ENCODE assay signal across 5 fruit fly cellular contexts in genomic region chrX:17107401-17107916, dm6.
TF ChIP-seq lines count a peak whose summit lies in the region.

CG5004 (plus strand) TSS chrX:17107582.

- no peak for TF ChIP-seq CTCF in whole organism, embryonic (GFP tag; optimal IDR thresholded peaks at IDR 0.05; lab: Kevin White, UChicago)

TF ChIP-seq in whole organism, adult, 20 proteins besides CTCF, POLR2A, EP300 and RAD21:
- TF ChIP-seq ovo (GFP tag; optimal IDR thresholded peaks at IDR 0.05; lab: Kevin White, UChicago), result no peak
- no peak for TF ChIP-seq cic (GFP tag; optimal IDR thresholded peaks at IDR 0.05; lab: Kevin White, UChicago)
- TF ChIP-seq CG33017 (tag; optimal IDR thresholded peaks at IDR 0.05; lab: Kevin White, UChicago), result no peak
- TF ChIP-seq Hr96 (GFP tag; optimal IDR thresholded peaks at IDR 0.05; lab: Kevin White, UChicago), result no peak
- no peak for TF ChIP-seq CG12768 (GFP tag; optimal IDR thresholded peaks at IDR 0.05; lab: Kevin White, UChicago)
- TF ChIP-seq CG7101 (tag; optimal IDR thresholded peaks at IDR 0.05; lab: Kevin White, UChicago), result peak; percentile 0
- no peak for TF ChIP-seq CG11617 (GFP tag; optimal IDR thresholded peaks at IDR 0.05; lab: Kevin White, UChicago)
- peak; percentile 48 for TF ChIP-seq Mnt (GFP tag; optimal IDR thresholded peaks at IDR 0.05; lab: Kevin White, UChicago)
- TF ChIP-seq bab1 (GFP tag; optimal IDR thresholded peaks at IDR 0.05; lab: Kevin White, UChicago), result peak; percentile 27
- no peak for TF ChIP-seq CG5204 (GFP tag; optimal IDR thresholded peaks at IDR 0.05; lab: Kevin White, UChicago)
- TF ChIP-seq cnc (optimal IDR thresholded peaks at IDR 0.05; lab: Kevin White, UChicago), result no peak
- no peak for TF ChIP-seq CG7045 (GFP tag; optimal IDR thresholded peaks at IDR 0.05; lab: Kevin White, UChicago)
- TF ChIP-seq Clk (GFP tag; optimal IDR thresholded peaks at IDR 0.05; lab: Kevin White, UChicago), result no peak
- TF ChIP-seq pad (GFP tag; optimal IDR thresholded peaks at IDR 0.05; lab: Kevin White, UChicago), result no peak
- TF ChIP-seq tj (GFP tag; optimal IDR thresholded peaks at IDR 0.05; lab: Kevin White, UChicago), result peak; percentile 45
- TF ChIP-seq CG1620 (GFP tag; optimal IDR thresholded peaks at IDR 0.05; lab: Kevin White, UChicago), result no peak
- no peak for TF ChIP-seq toe (GFP tag; optimal IDR thresholded peaks at IDR 0.05; lab: Kevin White, UChicago)
- TF ChIP-seq Crg-1 (GFP tag; optimal IDR thresholded peaks at IDR 0.05; lab: Kevin White, UChicago), result no peak
TF ChIP-seq in whole organism, adult: peak in this region for 4.

TF ChIP-seq in whole organism, embryonic, 481 proteins besides CTCF, POLR2A, EP300 and RAD21 (continues in another document):
- no peak for TF ChIP-seq Abd-B (GFP tag; optimal IDR thresholded peaks at IDR 0.05; lab: Kevin White, UChicago)
- no peak for TF ChIP-seq CG43689 (GFP tag; IDR thresholded peaks at IDR 0.05; lab: Robert Waterston, UW)
- peak; percentile 44; the same call in 1 of the 3 replicates for TF ChIP-seq CG34224 (GFP tag; IDR thresholded peaks at IDR 0.05; lab: Robert Waterston, UW; ENCODE audit: partially characterized antibody)
- TF ChIP-seq grn (GFP tag; optimal IDR thresholded peaks at IDR 0.05; lab: Kevin White, UChicago), result peak; percentile 76
- no peak for TF ChIP-seq CG12155 (GFP tag; optimal IDR thresholded peaks at IDR 0.05; lab: Kevin White, UChicago)
- no peak for TF ChIP-seq salm (tag; optimal IDR thresholded peaks at IDR 0.05; lab: Kevin White, UChicago)
- no peak for TF ChIP-seq slp2 (GFP tag; optimal IDR thresholded peaks at IDR 0.05; lab: Kevin White, UChicago)
- no peak for TF ChIP-seq CG1602 (GFP tag; optimal IDR thresholded peaks at IDR 0.05; lab: Kevin White, UChicago)
- TF ChIP-seq CG13296 (GFP tag; optimal IDR thresholded peaks at IDR 0.05; lab: Kevin White, UChicago), result peak; percentile 10
- TF ChIP-seq CG8924 (tag; optimal IDR thresholded peaks at IDR 0.05; lab: Kevin White, UChicago), result no peak
- TF ChIP-seq CG13624 (GFP tag; optimal IDR thresholded peaks at IDR 0.05; lab: Kevin White, UChicago), result no peak
- TF ChIP-seq crc (GFP tag; optimal IDR thresholded peaks at IDR 0.05; lab: Kevin White, UChicago), result no peak
- peak; percentile 38; the same call in 1 of the 3 replicates for TF ChIP-seq knrl (GFP tag; IDR thresholded peaks at IDR 0.05; lab: Robert Waterston, UW; ENCODE audit: partially characterized antibody)
- TF ChIP-seq ara (GFP tag; IDR thresholded peaks at IDR 0.05; lab: Robert Waterston, UW), result no peak
- TF ChIP-seq wek (GFP tag; optimal IDR thresholded peaks at IDR 0.05; lab: Kevin White, UChicago), result peak; percentile 35
- TF ChIP-seq ase (GFP tag; IDR thresholded peaks at IDR 0.05; lab: Robert Waterston, UW), result no peak
- TF ChIP-seq CG4360 (GFP tag; IDR thresholded peaks at IDR 0.05; lab: Robert Waterston, UW), result peak; percentile 93
- peak; percentile 55 for TF ChIP-seq CG16813 (GFP tag; IDR thresholded peaks at IDR 0.05; lab: Robert Waterston, UW; ENCODE audit: partially characterized antibody)

TF ChIP-seq in whole organism, prepupa, 60 proteins besides CTCF, POLR2A, EP300 and RAD21 (continues in another document):
- peak; percentile 3 for TF ChIP-seq Sox102F (GFP tag; optimal IDR thresholded peaks at IDR 0.05; lab: Kevin White, UChicago)
- no peak for TF ChIP-seq CG8319 (GFP tag; optimal IDR thresholded peaks at IDR 0.05; lab: Kevin White, UChicago)
- no peak for TF ChIP-seq CG6163 (GFP tag; IDR thresholded peaks at IDR 0.05; lab: Robert Waterston, UW)
- no peak for TF ChIP-seq fd59A (GFP tag; optimal IDR thresholded peaks at IDR 0.05; lab: Kevin White, UChicago)
- no peak for TF ChIP-seq CG11902 (GFP tag; optimal IDR thresholded peaks at IDR 0.05; lab: Kevin White, UChicago)
- TF ChIP-seq Blimp-1 (GFP tag; optimal IDR thresholded peaks at IDR 0.05; lab: Kevin White, UChicago), result no peak
- TF ChIP-seq Ets21C (GFP tag; optimal IDR thresholded peaks at IDR 0.05; lab: Kevin White, UChicago), result no peak
- TF ChIP-seq Sox14 (GFP tag; optimal IDR thresholded peaks at IDR 0.05; lab: Kevin White, UChicago), result peak; percentile 43
- no peak for TF ChIP-seq Eip75B (GFP tag; optimal IDR thresholded peaks at IDR 0.05; lab: Kevin White, UChicago)
- TF ChIP-seq dsx (GFP tag; optimal IDR thresholded peaks at IDR 0.05; lab: Kevin White, UChicago; ENCODE audit: poor library complexity, severe bottlenecking), result no peak
- no peak for TF ChIP-seq CG15336 (GFP tag; IDR thresholded peaks at IDR 0.05; lab: Robert Waterston, UW)
- no peak for TF ChIP-seq CG31627 (GFP tag; optimal IDR thresholded peaks at IDR 0.05; lab: Kevin White, UChicago)
- no peak for TF ChIP-seq pdm3 (GFP tag; optimal IDR thresholded peaks at IDR 0.05; lab: Kevin White, UChicago)
- TF ChIP-seq topi (GFP tag; optimal IDR thresholded peaks at IDR 0.05; lab: Kevin White, UChicago), result no peak
- no peak for TF ChIP-seq fd85E (GFP tag; optimal IDR thresholded peaks at IDR 0.05; lab: Kevin White, UChicago)
- TF ChIP-seq CG8119 (GFP tag; IDR thresholded peaks at IDR 0.05; lab: Robert Waterston, UW), result no peak; the same call in 2 of the 3 replicates
- no peak for TF ChIP-seq CG16779 (tag; optimal IDR thresholded peaks at IDR 0.05; lab: Kevin White, UChicago)
- peak; percentile 87 for TF ChIP-seq fkh (GFP tag; optimal IDR thresholded peaks at IDR 0.05; lab: Kevin White, UChicago)
- TF ChIP-seq salr (GFP tag; optimal IDR thresholded peaks at IDR 0.05; lab: Kevin White, UChicago), result no peak
- no peak for TF ChIP-seq CG32006 (GFP tag; optimal IDR thresholded peaks at IDR 0.05; lab: Kevin White, UChicago)

TF ChIP-seq in whole organism, pupa, 21 proteins besides CTCF, POLR2A, EP300 and RAD21:
- TF ChIP-seq CG34367 (tag; optimal IDR thresholded peaks at IDR 0.05; lab: Kevin White, UChicago) (no peak), Ets98B (GFP tag; IDR thresholded peaks at IDR 0.05; lab: Robert Waterston, UW) (peak; percentile 26; the same call in 1 of the 2 replicates), CG15710 (tag; optimal IDR thresholded peaks at IDR 0.05; lab: Kevin White, UChicago) (peak; percentile 10), Snoo (tag; optimal IDR thresholded peaks at IDR 0.05; lab: Kevin White, UChicago) (no peak), CG13204 (GFP tag; optimal IDR thresholded peaks at IDR 0.05; lab: Kevin White, UChicago) (peak; percentile 29), EcR (GFP tag; optimal IDR thresholded peaks at IDR 0.05; lab: Kevin White, UChicago) (peak; percentile 62), CG8159 (tag; optimal IDR thresholded peaks at IDR 0.05; lab: Kevin White, UChicago) (no peak), CG32121 (GFP tag; IDR thresholded peaks at IDR 0.05; lab: Robert Waterston, UW) (no peak), gl (tag; optimal IDR thresholded peaks at IDR 0.05; lab: Kevin White, UChicago) (peak; percentile 11)
TF ChIP-seq in whole organism, pupa: peak in this region for 5.

TF ChIP-seq in whole organism, wandering third instar larva, 38 proteins besides CTCF, POLR2A, EP300 and RAD21:
- peak; percentile 25 for TF ChIP-seq Sp1 (GFP tag; optimal IDR thresholded peaks at IDR 0.05; lab: Kevin White, UChicago)
- peak; percentile 6 for TF ChIP-seq rgr (GFP tag; optimal IDR thresholded peaks at IDR 0.05; lab: Kevin White, UChicago)
- TF ChIP-seq lola (GFP tag; optimal IDR thresholded peaks at IDR 0.05; lab: Kevin White, UChicago), result no peak
- TF ChIP-seq Jra (GFP tag; optimal IDR thresholded peaks at IDR 0.05; lab: Kevin White, UChicago), result peak; percentile 11
- TF ChIP-seq fru (GFP tag; optimal IDR thresholded peaks at IDR 0.05; lab: Kevin White, UChicago), result peak; percentile 8
- TF ChIP-seq OdsH (GFP tag; optimal IDR thresholded peaks at IDR 0.05; lab: Kevin White, UChicago), result peak; percentile 27
- no peak for TF ChIP-seq jim (GFP tag; optimal IDR thresholded peaks at IDR 0.05; lab: Kevin White, UChicago)
- TF ChIP-seq brk (GFP tag; optimal IDR thresholded peaks at IDR 0.05; lab: Kevin White, UChicago), result peak; percentile 12
